Fruit fly (Drosophila melanogaster): ENCODE results near the gene CG3437.

Gene CG3437

DNA sequence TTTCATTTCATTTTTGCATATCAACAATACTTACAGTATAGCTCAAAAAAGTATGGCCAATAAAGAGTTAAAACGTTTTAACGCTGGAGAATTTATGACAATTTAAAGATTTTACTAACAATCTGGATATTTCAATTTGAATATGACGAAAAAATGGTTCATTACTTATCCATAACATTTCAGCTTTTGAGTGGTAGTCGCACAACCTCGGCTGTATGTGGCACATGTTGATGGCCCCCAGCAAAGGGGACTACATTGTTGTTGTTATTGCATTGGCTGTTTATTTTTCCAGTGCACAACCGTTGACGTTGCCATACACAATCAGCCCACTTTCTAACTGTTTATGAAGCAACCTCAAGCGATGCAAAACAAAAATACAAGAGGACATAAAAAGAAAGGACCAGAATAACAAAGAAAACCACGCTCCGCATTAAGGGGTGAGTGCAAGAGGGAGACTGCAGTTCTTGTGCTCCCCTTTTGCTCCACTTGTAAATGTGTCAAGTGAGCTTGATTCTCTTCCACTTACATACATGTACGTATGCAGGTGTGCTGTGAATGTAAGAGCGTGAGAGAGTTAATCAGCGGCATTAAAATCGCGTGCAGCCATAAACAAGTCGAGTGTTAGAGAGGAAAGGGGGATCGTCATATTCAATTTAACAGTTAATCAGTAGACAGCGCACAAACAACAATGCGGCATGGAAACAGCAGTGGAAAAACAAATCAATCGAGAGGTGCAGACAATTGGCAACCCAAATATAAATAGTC lies 37.2 kb downstream of the CG3437 start (continued):
- TF ChIP-seq CG8388 (GFP tag; optimal IDR thresholded peaks at IDR 0.05) (peak; percentile 56), D19B (GFP tag; optimal IDR thresholded peaks at IDR 0.05) (no peak), CG8290 (GFP tag; optimal IDR thresholded peaks at IDR 0.05) (no peak), CG8290 (tag; optimal IDR thresholded peaks at IDR 0.05) (peak in 1 of 2 experiments; percentile 43), mirr (GFP tag; optimal IDR thresholded peaks at IDR 0.05) (no peak), NC2α (GFP tag; optimal IDR thresholded peaks at IDR 0.05) (no peak), CG13424 (tag; optimal IDR thresholded peaks at IDR 0.05) (peak; percentile 54), CG1602 (GFP tag; optimal IDR thresholded peaks at IDR 0.05) (no peak), CG16863 (GFP tag; optimal IDR thresholded peaks at IDR 0.05) (peak; percentile 7), cg (GFP tag; optimal IDR thresholded peaks at IDR 0.05) (no peak), Hmx (GFP tag; optimal IDR thresholded peaks at IDR 0.05) (no peak), unc-4 (GFP tag; IDR thresholded peaks at IDR 0.05; ENCODE audit: partially characterized antibody) (no peak), kay (GFP tag; optimal IDR thresholded peaks at IDR 0.05) (no peak), CG10431 (GFP tag; optimal IDR thresholded peaks at IDR 0.05) (no peak), psq (GFP tag; optimal IDR thresholded peaks at IDR 0.05) (no peak), NK7.1 (GFP tag; optimal IDR thresholded peaks at IDR 0.05) (no peak), CG17361 (GFP tag; IDR thresholded peaks at IDR 0.05) (0 out of 3 replicates have a peak, but pooled peaks have one; percentile 26), CG33557 (GFP tag; optimal IDR thresholded peaks at IDR 0.05) (no peak), NfI (GFP tag; optimal IDR thresholded peaks at IDR 0.05) (peak; percentile 51), CG31224 (GFP tag; IDR thresholded peaks at IDR 0.05) (no peak), CG9817 (tag; optimal IDR thresholded peaks at IDR 0.05) (peak; percentile 15), zf30C (GFP tag; optimal IDR thresholded peaks at IDR 0.05) (no peak), Trl (optimal IDR thresholded peaks at IDR 0.05) (peak in 1 of 2 experiments; percentile 1), Trl (GFP tag; optimal IDR thresholded peaks at IDR 0.05) (no peak), ken (GFP tag; IDR thresholded peaks at IDR 0.05) (peak; percentile 56; the same call in 1 of the 3 replicates), ap (GFP tag; IDR thresholded peaks at IDR 0.05) (peak; percentile 62), nom (GFP tag; optimal IDR thresholded peaks at IDR 0.05) (peak; percentile 90), odd (GFP tag; optimal IDR thresholded peaks at IDR 0.05) (peak; percentile 44), CG8944 (GFP tag; optimal IDR thresholded peaks at IDR 0.05) (no peak), Fer3 (tag; optimal IDR thresholded peaks at IDR 0.05) (peak; percentile 29), NC2β (GFP tag; optimal IDR thresholded peaks at IDR 0.05) (no peak), bbx (GFP tag; IDR thresholded peaks at IDR 0.05; ENCODE audit: partially characterized antibody) (no peak), BtbVII (GFP tag; optimal IDR thresholded peaks at IDR 0.05) (no peak), CG43689 (GFP tag; IDR thresholded peaks at IDR 0.05) (peak; percentile 53; the same call in 1 of the 2 replicates), fd102C (GFP tag; optimal IDR thresholded peaks at IDR 0.05) (no peak), CG3838 (GFP tag; optimal IDR thresholded peaks at IDR 0.05) (no peak), CG33213 (GFP tag; optimal IDR thresholded peaks at IDR 0.05) (no peak), dm (GFP tag; optimal IDR thresholded peaks at IDR 0.05) (no peak), CG10543 (GFP tag; optimal IDR thresholded peaks at IDR 0.05) (no peak), CG8765 (GFP tag; IDR thresholded peaks at IDR 0.05) (no peak), CG12744 (GFP tag; optimal IDR thresholded peaks at IDR 0.05) (peak; percentile 4), caup (GFP tag; optimal IDR thresholded peaks at IDR 0.05; ENCODE audit: severe bottlenecking) (peak; percentile 17), repo (GFP tag; optimal IDR thresholded peaks at IDR 0.05) (no peak), hth (optimal IDR thresholded peaks at IDR 0.05) (no peak), Ada2b (GFP tag; IDR thresholded peaks at IDR 0.05) (peak; percentile 55), aop (GFP tag; IDR thresholded peaks at IDR 0.05) (no peak), salm (tag; optimal IDR thresholded peaks at IDR 0.05) (peak; percentile 23), lbe (GFP tag; optimal IDR thresholded peaks at IDR 0.05) (peak; percentile 92), zfh2 (GFP tag; optimal IDR thresholded peaks at IDR 0.05) (no peak), CG2889 (GFP tag; IDR thresholded peaks at IDR 0.05) (no peak), CG7786 (GFP tag; optimal IDR thresholded peaks at IDR 0.05) (peak; percentile 12)
